Worm (Caenorhabditis elegans): Measurements from ENCODE around the gene F17C11.4.

Gene F17C11.4

ce11 chrV:10932411-10932810 is 19.2 kb upstream of the F17C11.4 start, which contains the start of gene F58B4.5:
F58B4.5 (plus strand) TSS chrV:10932693.
- peak; percentile 63 for TF ChIP-seq elt-2 (tag; optimal IDR thresholded peaks at IDR 0.05)
- TF ChIP-seq mec-3 (tag; optimal IDR thresholded peaks at IDR 0.05; ENCODE audit: borderline replicate concordance), result no peak

DNA sequence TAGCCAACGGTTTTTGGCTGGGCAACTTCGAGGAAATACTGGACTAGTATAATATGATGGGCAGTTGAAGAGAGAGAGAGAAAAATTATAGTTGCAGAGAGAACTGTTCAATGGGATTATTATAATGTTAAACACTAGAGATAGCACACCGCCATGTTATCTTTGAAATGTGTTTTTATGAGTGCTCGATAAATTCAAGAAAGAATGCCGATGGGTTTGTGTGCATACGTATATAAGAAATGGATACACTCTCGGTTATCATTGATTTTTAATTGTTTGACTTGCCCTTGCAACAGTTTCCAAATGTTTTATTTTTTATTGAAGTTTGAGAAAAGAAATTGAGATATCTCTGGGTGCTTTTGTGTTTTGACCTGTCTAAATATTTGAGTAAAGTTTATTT is 15.0 kb upstream of the F17C11.4 start, which contains the start of gene F17C11.12:
TSS of gene F17C11.12 (minus strand) at position 240 of the 400 bp plus-strand sequence.
- TF ChIP-seq elt-2 (tag; optimal IDR thresholded peaks at IDR 0.05) (peak; percentile 44), ref-2 (tag; optimal IDR thresholded peaks at IDR 0.05) (no peak)

DNA sequence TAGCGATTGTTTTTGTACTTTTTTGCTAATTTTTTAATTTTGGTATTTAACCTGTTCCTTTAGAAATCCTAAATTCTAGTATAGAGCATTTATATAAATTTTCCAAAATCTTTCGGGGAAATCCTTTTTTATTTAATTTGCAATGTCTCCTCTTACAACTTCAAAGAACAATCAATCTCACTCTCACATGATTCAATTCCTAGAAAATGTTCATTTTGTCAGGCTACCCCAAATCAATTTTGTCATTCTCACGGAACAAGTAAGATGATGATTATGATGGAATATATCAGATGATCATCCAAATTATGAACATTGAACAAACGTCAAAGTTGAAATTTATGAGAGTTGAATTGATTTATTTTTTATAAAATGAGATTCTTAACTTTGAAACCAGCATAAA is 14.4 kb upstream of the F17C11.4 start:
- TF ChIP-seq eyg-1 (tag; optimal IDR thresholded peaks at IDR 0.05) (no peak), unc-55 (GFP tag; optimal IDR thresholded peaks at IDR 0.05) (no peak), odd-2 (tag; optimal IDR thresholded peaks at IDR 0.05) (no peak), ceh-22 (tag; optimal IDR thresholded peaks at IDR 0.05) (no peak), K02D7.2 (tag; optimal IDR thresholded peaks at IDR 0.05) (no peak), hlh-13 (GFP tag; optimal IDR thresholded peaks at IDR 0.05) (no peak), ceh-14 (tag; optimal IDR thresholded peaks at IDR 0.05) (no peak), madf-2 (tag; optimal IDR thresholded peaks at IDR 0.05) (no peak), pros-1 (tag; optimal IDR thresholded peaks at IDR 0.05) (no peak), pat-9 (tag; optimal IDR thresholded peaks at IDR 0.05) (no peak), che-1 (tag; optimal IDR thresholded peaks at IDR 0.05) (no peak), ceh-2 (tag; optimal IDR thresholded peaks at IDR 0.05) (no peak), sox-4 (tag; optimal IDR thresholded peaks at IDR 0.05) (no peak), pha-2 (tag; optimal IDR thresholded peaks at IDR 0.05) (no peak)

DNA sequence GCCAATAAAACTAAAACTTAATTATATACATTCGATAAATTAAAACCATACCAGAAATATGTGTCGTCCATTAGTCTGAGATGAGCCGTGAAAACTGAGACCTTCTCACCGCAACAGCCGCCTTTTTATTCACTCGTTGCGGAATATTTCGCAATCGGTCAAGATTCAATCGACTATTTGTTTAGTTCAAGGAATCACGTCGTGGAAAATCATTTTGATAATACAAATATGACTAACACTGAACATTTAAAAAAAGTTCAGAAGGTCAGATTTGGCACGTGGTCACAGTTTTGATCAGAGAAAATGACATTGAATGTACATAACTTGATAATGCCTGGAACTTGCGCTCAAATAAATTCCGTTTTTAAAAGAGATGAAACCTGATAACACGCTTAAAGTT is 12.9 kb upstream of the F17C11.4 start, which contains the start of gene F17C11.11:
TSS of gene F17C11.11 (minus strand) at position 79 of the 400 bp plus-strand sequence.
- TF ChIP-seq pha-4 (tag; optimal IDR thresholded peaks at IDR 0.05) (no peak), odd-2 (tag; optimal IDR thresholded peaks at IDR 0.05) (no peak), K02D7.2 (tag; optimal IDR thresholded peaks at IDR 0.05) (no peak), K09A11.1 (tag; optimal IDR thresholded peaks at IDR 0.05; ENCODE audit: insufficient read depth) (no peak), fkh-10 (GFP tag; optimal IDR thresholded peaks at IDR 0.05) (no peak), fax-1 (tag; optimal IDR thresholded peaks at IDR 0.05) (no peak), T23F11.4 (GFP tag; optimal IDR thresholded peaks at IDR 0.05) (no peak), ztf-16 (tag; optimal IDR thresholded peaks at IDR 0.05) (no peak), elt-4 (tag; optimal IDR thresholded peaks at IDR 0.05) (no peak), eyg-1 (tag; optimal IDR thresholded peaks at IDR 0.05) (no peak), ets-4 (tag; optimal IDR thresholded peaks at IDR 0.05) (no peak), sox-4 (tag; optimal IDR thresholded peaks at IDR 0.05) (no peak), tbx-2 (tag; optimal IDR thresholded peaks at IDR 0.05) (no peak), ahr-1 (tag; optimal IDR thresholded peaks at IDR 0.05) (no peak), lin-11 (tag; optimal IDR thresholded peaks at IDR 0.05) (no peak), pax-1 (tag; optimal IDR thresholded peaks at IDR 0.05) (no peak)

DNA sequence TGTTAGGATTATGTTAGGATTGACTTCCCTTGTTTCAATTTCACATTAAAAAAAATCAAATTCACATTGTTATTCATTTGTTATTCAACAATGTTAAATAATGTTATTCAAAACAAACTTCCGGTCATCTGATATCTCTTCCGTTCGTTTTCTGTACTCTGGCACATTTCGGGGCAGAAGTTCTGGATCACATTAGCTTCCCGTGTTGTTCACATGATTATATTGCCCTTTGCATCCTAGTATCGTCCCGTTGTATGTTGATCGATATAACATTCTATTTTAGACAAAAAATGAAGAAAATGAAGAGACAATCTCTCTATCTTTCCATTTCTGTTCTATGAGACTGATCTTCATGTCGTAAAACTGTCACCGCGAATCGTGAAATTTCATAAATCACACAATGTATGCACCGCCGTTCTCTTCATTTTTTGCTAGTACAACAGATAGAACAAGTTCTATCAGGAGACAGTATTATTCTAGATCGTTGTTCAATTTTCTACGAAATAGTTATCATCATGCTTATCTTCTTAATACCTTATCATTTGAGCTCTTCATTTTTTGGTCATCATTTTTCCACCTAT is 11.6 kb upstream of the F17C11.4 start:
- TF ChIP-seq ztf-16 (tag; optimal IDR thresholded peaks at IDR 0.05) (no peak), ceh-48 (tag; optimal IDR thresholded peaks at IDR 0.05) (no peak), fax-1 (tag; optimal IDR thresholded peaks at IDR 0.05) (no peak), ceh-9 (tag; optimal IDR thresholded peaks at IDR 0.05) (no peak), sox-4 (tag; optimal IDR thresholded peaks at IDR 0.05) (no peak), ceh-30 (tag; optimal IDR thresholded peaks at IDR 0.05) (no peak), zip-5 (tag; optimal IDR thresholded peaks at IDR 0.05) (no peak), fkh-10 (GFP tag; optimal IDR thresholded peaks at IDR 0.05) (no peak), unc-42 (tag; optimal IDR thresholded peaks at IDR 0.05) (no peak), T23F11.4 (GFP tag; optimal IDR thresholded peaks at IDR 0.05) (no peak)
